Fruit fly (Drosophila melanogaster): ENCODE data around the gene CG11600.

- no peak for TF ChIP-seq svp (GFP tag)
- no peak for TF ChIP-seq Blimp-1 (GFP tag; optimal IDR thresholded peaks at IDR 0.05)
- no peak for TF ChIP-seq topi (GFP tag; optimal IDR thresholded peaks at IDR 0.05)
- TF ChIP-seq Gug (GFP tag; IDR thresholded peaks at IDR 0.05): no peak
- TF ChIP-seq CG32006 (GFP tag; optimal IDR thresholded peaks at IDR 0.05): no peak
- TF ChIP-seq esn (GFP tag; optimal IDR thresholded peaks at IDR 0.05): no peak
- TF ChIP-seq CG6854 (GFP tag; optimal IDR thresholded peaks at IDR 0.05): no peak
- TF ChIP-seq Hr4 (GFP tag; optimal IDR thresholded peaks at IDR 0.05): no peak
- TF ChIP-seq Ets96B (tag; optimal IDR thresholded peaks at IDR 0.05): no peak
- no peak for TF ChIP-seq CG7368 (GFP tag; optimal IDR thresholded peaks at IDR 0.05)
- TF ChIP-seq CG3919 (GFP tag; optimal IDR thresholded peaks at IDR 0.05): no peak
- TF ChIP-seq Lpt (GFP tag; optimal IDR thresholded peaks at IDR 0.05): no peak
Observed at dm6 chr3R:12595890-12596215, 40.5 kb upstream of the CG11600 start.
